Fruit fly (Drosophila melanogaster) Kc167 (cell line): Measurements from ENCODE around the gene Acbp6.

Experiments used
- h ChIP-seq: fragments of >200 bp; optimal IDR thresholded peaks from 3 replicates; lab custom pipeline; 2018; ENCODE audit warnings: missing external identifiers
- psq ChIP-seq: fragments of >200 bp; optimal IDR thresholded peaks from 2 replicates; lab custom pipeline; 2017; ENCODE audit warnings: missing external identifiers

DNA sequence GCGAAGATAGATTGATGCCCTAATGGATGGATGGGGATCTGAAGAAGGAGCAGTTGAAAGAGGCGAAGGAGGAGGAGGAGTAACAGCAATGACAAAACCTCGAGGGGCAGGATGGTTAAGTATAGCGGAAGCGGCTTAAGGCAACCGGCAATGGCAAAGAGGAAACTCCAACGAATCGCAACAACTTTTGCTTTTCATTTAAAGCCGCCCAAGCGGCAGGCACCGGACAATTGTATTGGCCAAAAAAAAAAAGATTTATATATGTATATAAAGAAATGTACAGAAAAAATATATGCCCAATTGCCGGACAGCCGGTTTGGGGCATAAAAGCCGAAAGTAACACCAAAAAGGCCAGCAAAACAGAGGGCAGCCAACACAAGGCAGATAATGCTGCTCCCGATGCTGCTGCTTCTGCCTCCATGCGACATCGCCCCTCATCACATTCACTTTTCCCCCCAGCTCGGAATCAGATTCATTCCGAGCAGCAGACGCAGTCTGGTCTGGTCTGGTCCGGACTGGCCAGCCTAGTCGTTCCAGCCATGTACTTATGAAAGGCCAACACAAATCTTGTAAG lies 37.3 kb upstream of the Acbp6 start:
- TF ChIP-seq h (lab: Kevin White, UChicago) (no peak), psq (lab: Kevin White, UChicago) (no peak)
